Worm (Caenorhabditis elegans) whole organism, L4 larva: ENCODE measurements around the gene frm-10.
A peak's percentile ranks its signal among the peaks of the same experiment; 100 is the strongest.

Experiments used
- D1046.2 ChIP-seq: fragments of 200-800 bp; sonication (Bioruptor generic); IDR thresholded peaks from 2 replicates; pipeline ENCODE4 v1.3.6; 2022; ENCODE audit warnings: missing genetic modification characterization, missing compliant biosample characterization
- R02D3.7 ChIP-seq: fragments of 150-350 bp; sonication (generic microtip); optimal IDR thresholded peaks from 3 replicates; lab custom pipeline; 2014; ENCODE audit warnings: missing biosample characterization, missing genetic modification characterization
- T20F7.1 ChIP-seq: fragments of 200-800 bp; sonication (Bioruptor generic); optimal IDR thresholded peaks from 2 replicates; lab custom pipeline; 2018; ENCODE audit warnings: mild to moderate bottlenecking, missing genetic modification characterization, missing compliant biosample characterization
- Y48G9A.11 ChIP-seq: fragments of 200-800 bp; sonication (Bioruptor generic); IDR thresholded peaks from 2 replicates; pipeline ENCODE4 v1.3.6; 2022; ENCODE audit warnings: missing genetic modification reagents, missing genetic modification characterization, missing compliant biosample characterization
- Y5F2A.4 ChIP-seq: fragments of 200-800 bp; sonication (Bioruptor generic); optimal IDR thresholded peaks from 2 replicates; lab custom pipeline; 2018; ENCODE audit warnings: mild to moderate bottlenecking, missing genetic modification characterization, missing compliant biosample characterization
- ZK337.2 ChIP-seq: fragments of 200-800 bp; sonication (Bioruptor generic); IDR thresholded peaks from 2 replicates; pipeline ENCODE4 v1.3.6; 2022; ENCODE audit warnings: missing genetic modification reagents, missing genetic modification characterization, missing compliant biosample characterization
- aha-1 ChIP-seq: fragments of 150-350 bp; peaks from one replicate; lab custom pipeline; 2014; ENCODE audit warnings: missing biosample characterization, missing genetic modification characterization
- ama-1 ChIP-seq: fragments of 150-350 bp; optimal IDR thresholded peaks from 2 replicates; lab custom pipeline; 2014; ENCODE audit warnings: inconsistent platforms, mixed read lengths
- attf-4 ChIP-seq: sonication (generic microtip); optimal IDR thresholded peaks from 3 replicates; lab custom pipeline; 2017; ENCODE audit warnings: missing biosample characterization, missing genetic modification characterization
- ceh-28 ChIP-seq: fragments of 150-350 bp; optimal IDR thresholded peaks from 2 replicates; lab custom pipeline; 2014; ENCODE audit warnings: missing biosample characterization, missing genetic modification reagents, missing genetic modification characterization
- ceh-32 ChIP-seq: sonication (generic microtip); optimal IDR thresholded peaks from 2 replicates; lab custom pipeline; 2016; ENCODE audit warnings: mild to moderate bottlenecking, missing genetic modification characterization, missing compliant biosample characterization; ENCODE audit not compliant: poor library complexity
- cey-2 ChIP-seq: sonication (generic microtip); optimal IDR thresholded peaks from 3 replicates; lab custom pipeline; 2017; ENCODE audit warnings: missing genetic modification characterization, mild to moderate bottlenecking, missing compliant biosample characterization, antibody characterized with exemption, borderline replicate concordance; ENCODE audit not compliant: insufficient read depth
- daf-16 ChIP-seq, 3 experiments: sonication (generic microtip); optimal IDR thresholded peaks; 2 replicates each; lab custom pipeline; 2016 to 2017; ENCODE audit warnings: missing genetic modification characterization in 3 of 3, missing genetic modification reagents in 3 of 3, mild to moderate bottlenecking in 2 of 3, missing compliant biosample characterization in 2 of 3, missing biosample characterization in 1 of 3, moderate library complexity in 1 of 3
- daf-19 ChIP-seq: fragments of 200-800 bp; sonication (Bioruptor generic); conservative IDR thresholded peaks from 2 replicates; pipeline ENCODE4 v1.3.6; 2022; ENCODE audit warnings: missing genetic modification characterization, missing compliant biosample characterization
- dpl-1 ChIP-seq: fragments of 150-350 bp; optimal IDR thresholded peaks from 2 replicates; lab custom pipeline; 2014; ENCODE audit warnings: missing biosample characterization, missing genetic modification reagents, missing genetic modification characterization
- duxl-1 ChIP-seq: sonication (generic microtip); optimal IDR thresholded peaks from 2 replicates; lab custom pipeline; 2016; ENCODE audit warnings: mild to moderate bottlenecking, missing genetic modification characterization, moderate library complexity, missing compliant biosample characterization; ENCODE audit not compliant: poor library complexity
- dve-1 ChIP-seq: sonication (generic microtip); optimal IDR thresholded peaks from 2 replicates; lab custom pipeline; 2017; ENCODE audit warnings: antibody characterized with exemption, mild to moderate bottlenecking, missing genetic modification characterization, missing compliant biosample characterization; ENCODE audit not compliant: insufficient read depth
- hlh-11 ChIP-seq: fragments of 200-800 bp; sonication (Bioruptor generic); optimal IDR thresholded peaks from 2 replicates; lab custom pipeline; 2018; ENCODE audit warnings: mild to moderate bottlenecking, missing genetic modification characterization, missing compliant biosample characterization
- lim-7 ChIP-seq: fragments of 200-800 bp; sonication (Bioruptor generic); IDR thresholded peaks from 2 replicates; pipeline ENCODE4 v1.3.6; 2022; ENCODE audit warnings: missing genetic modification characterization, missing compliant biosample characterization
- lin-1 ChIP-seq: fragments of 200-800 bp; sonication (Bioruptor generic); IDR thresholded peaks from 2 replicates; pipeline ENCODE4 v1.3.6; 2022; ENCODE audit warnings: missing genetic modification reagents, missing genetic modification characterization, missing compliant biosample characterization
- lin-13 ChIP-seq: fragments of 150-350 bp; optimal IDR thresholded peaks from 2 replicates; lab custom pipeline; 2014; ENCODE audit warnings: missing biosample characterization, missing genetic modification reagents, missing genetic modification characterization
- lin-15B ChIP-seq: fragments of 150-350 bp; sonication (generic microtip); optimal IDR thresholded peaks from 3 replicates; lab custom pipeline; 2014; ENCODE audit warnings: missing biosample characterization, missing genetic modification characterization
- lin-39 ChIP-seq: fragments of 150-350 bp; optimal IDR thresholded peaks from 2 replicates; lab custom pipeline; 2014; ENCODE audit warnings: missing biosample characterization, missing genetic modification reagents, missing genetic modification characterization
- madf-9 ChIP-seq: fragments of 200-800 bp; sonication (Bioruptor generic); conservative IDR thresholded peaks from 2 replicates; pipeline ENCODE4 v1.3.6; 2022; ENCODE audit warnings: missing genetic modification reagents, missing genetic modification characterization, missing compliant biosample characterization
- mep-1 ChIP-seq: fragments of 150-350 bp; sonication (generic microtip); optimal IDR thresholded peaks from 3 replicates; lab custom pipeline; 2014; ENCODE audit warnings: missing biosample characterization, missing genetic modification characterization
- mxl-2 ChIP-seq: fragments of 200-800 bp; sonication (Bioruptor generic); conservative IDR thresholded peaks from 2 replicates; pipeline ENCODE4 v1.3.6; 2022; ENCODE audit warnings: missing genetic modification reagents, missing genetic modification characterization, missing compliant biosample characterization
- nhr-10 ChIP-seq: fragments of 150-350 bp; optimal IDR thresholded peaks from 2 replicates; lab custom pipeline; 2014; ENCODE audit warnings: missing biosample characterization, missing genetic modification characterization
- nhr-102 ChIP-seq: sonication (generic microtip); optimal IDR thresholded peaks from 2 replicates; lab custom pipeline; 2016; ENCODE audit warnings: mild to moderate bottlenecking, missing genetic modification characterization, moderate library complexity, missing compliant biosample characterization
- nhr-28 ChIP-seq: fragments of 150-350 bp; optimal IDR thresholded peaks from 2 replicates; lab custom pipeline; 2014; ENCODE audit warnings: missing biosample characterization, missing genetic modification characterization
- nhr-48 ChIP-seq: sonication (generic microtip); optimal IDR thresholded peaks from 2 replicates; lab custom pipeline; 2016; ENCODE audit warnings: mild to moderate bottlenecking, missing genetic modification characterization, missing compliant biosample characterization
- nhr-6 ChIP-seq: fragments of 150-350 bp; optimal IDR thresholded peaks from 2 replicates; lab custom pipeline; 2014; ENCODE audit warnings: missing biosample characterization, missing genetic modification characterization
- pha-4 ChIP-seq, 2 experiments: fragments of 150-350 bp in 1 of 2; fragments of 200-800 bp in 1 of 2; sonication (Bioruptor generic) in 1 of 2; IDR thresholded peaks in 1 of 2; optimal IDR thresholded peaks in 1 of 2; 2 replicates each; pipeline versions ENCODE4 v1.3.6 to Lab custom; 2014 to 2022; ENCODE audit warnings: missing genetic modification characterization in 2 of 2, missing genetic modification reagents in 2 of 2, missing biosample characterization in 1 of 2, missing compliant biosample characterization in 1 of 2
- pqm-1 ChIP-seq: sonication (generic microtip); optimal IDR thresholded peaks from 2 replicates; lab custom pipeline; 2017; ENCODE audit warnings: missing biosample characterization, missing genetic modification characterization
- saeg-2 ChIP-seq: fragments of 200-800 bp; sonication (Bioruptor generic); IDR thresholded peaks from 2 replicates; pipeline ENCODE4 v1.3.6; 2022; ENCODE audit warnings: missing genetic modification reagents, missing genetic modification characterization, missing compliant biosample characterization
- set-16 ChIP-seq: fragments of 200-800 bp; sonication (Bioruptor generic); IDR thresholded peaks from 2 replicates; pipeline ENCODE4 v1.3.6; 2022; ENCODE audit warnings: missing genetic modification reagents, missing genetic modification characterization, missing compliant biosample characterization
- skn-1 ChIP-seq: fragments of 150-350 bp; optimal IDR thresholded peaks from 2 replicates; lab custom pipeline; 2014; ENCODE audit warnings: missing biosample characterization, missing genetic modification characterization
- spr-1 ChIP-seq: sonication (generic microtip); optimal IDR thresholded peaks from 2 replicates; lab custom pipeline; 2016; ENCODE audit warnings: mild to moderate bottlenecking, missing genetic modification characterization, missing compliant biosample characterization
- spr-3 ChIP-seq: fragments of 200-800 bp; sonication (Bioruptor generic); optimal IDR thresholded peaks from 2 replicates; lab custom pipeline; 2018; ENCODE audit warnings: mild to moderate bottlenecking, missing genetic modification characterization, missing compliant biosample characterization
- unc-130 ChIP-seq: sonication (generic microtip); optimal IDR thresholded peaks from 2 replicates; lab custom pipeline; 2016; ENCODE audit warnings: missing genetic modification reagents, missing genetic modification characterization, missing compliant biosample characterization
- unc-62 ChIP-seq, 3 experiments: fragments of 150-350 bp in 1 of 3; sonication (generic microtip); optimal IDR thresholded peaks in 2 of 3; peaks in 1 of 3; 1 replicate in 1 of 3; 2 replicates in 2 of 3; lab custom pipeline; 2014 to 2017; ENCODE audit warnings: missing biosample characterization in 3 of 3, missing genetic modification characterization in 3 of 3, missing genetic modification reagents in 3 of 3, missing genotype in 1 of 3
- vab-7 ChIP-seq: fragments of 200-800 bp; sonication (Bioruptor generic); IDR thresholded peaks from 2 replicates; pipeline ENCODE4 v1.3.6; 2022; ENCODE audit warnings: missing genetic modification reagents, missing genetic modification characterization, missing compliant biosample characterization
- zfp-3 ChIP-seq: fragments of 200-800 bp; sonication (Bioruptor generic); conservative IDR thresholded peaks from 2 replicates; pipeline ENCODE4 v1.3.6; 2022; ENCODE audit warnings: missing genetic modification reagents, missing genetic modification characterization, missing compliant biosample characterization
- zip-2 ChIP-seq: fragments of 150-350 bp; optimal IDR thresholded peaks from 2 replicates; lab custom pipeline; 2014; ENCODE audit warnings: missing biosample characterization, missing genetic modification characterization

Gene frm-10

DNA sequence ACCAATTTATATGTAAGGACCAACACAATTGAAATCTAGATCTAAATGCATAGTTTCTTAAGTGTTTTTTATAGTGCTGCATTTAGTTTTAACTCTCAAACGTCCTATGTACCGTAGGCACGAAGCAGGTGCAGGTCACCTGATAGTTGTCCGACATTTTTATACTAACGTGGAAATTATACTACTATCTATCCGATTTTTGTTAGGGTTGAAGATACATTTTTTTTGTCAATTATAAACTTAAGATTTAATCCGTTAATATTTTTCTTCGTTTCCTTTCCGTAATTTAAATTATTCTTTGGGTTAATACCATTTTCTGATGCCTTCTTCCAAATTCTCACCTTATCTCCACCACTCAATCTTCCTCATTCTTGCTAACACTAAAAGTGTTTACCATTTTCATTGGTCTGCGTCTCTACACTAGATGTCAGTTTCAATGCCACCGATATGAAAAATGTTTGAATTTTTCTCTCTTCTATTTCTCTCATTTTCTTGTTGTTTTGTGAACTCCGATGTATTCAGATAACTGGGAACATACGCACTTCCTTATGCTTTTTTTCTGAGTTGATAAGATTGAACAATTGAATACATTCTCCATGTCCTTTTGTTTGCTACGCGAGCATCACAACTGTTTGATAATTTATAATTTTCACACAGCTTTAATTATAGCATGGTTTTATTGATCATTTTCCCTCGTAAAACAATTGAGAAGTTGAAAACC lies 17.6 kb upstream of the frm-10 start, which contains the start of gene Y2H9A.4:
Y2H9A.4 (plus strand) TSS at position 671 of the 721 bp plus-strand sequence.
- TF ChIP-seq saeg-2 (GFP tag; lab: Robert Waterston, UW) (no peak), duxl-1 (no peak), daf-16 (GFP tag; optimal IDR thresholded peaks at IDR 0.05; lab: Kevin White, UChicago) (no peak), daf-16 (tag; optimal IDR thresholded peaks at IDR 0.05; lab: Kevin White, UChicago) (peak; percentile 93), dpl-1 (GFP tag; lab: Kevin White, UChicago) (no peak), dve-1 (tag; lab: Kevin White, UChicago) (peak; percentile 36), pqm-1 (tag; lab: Kevin White, UChicago) (peak; percentile 37), unc-62 (GFP tag; optimal IDR thresholded peaks at IDR 0.05 in 1 of 2; lab: Kevin White, UChicago) (peak in 1 of 2 experiments; percentile 94), unc-62 (tag; optimal IDR thresholded peaks at IDR 0.05; lab: Kevin White, UChicago) (no peak), nhr-6 (tag; lab: Kevin White, UChicago) (peak; percentile 29), D1046.2 (GFP tag; lab: Robert Waterston, UW) (no peak), spr-3 (no peak), zfp-3 (GFP tag; lab: Robert Waterston, UW) (no peak), nhr-28 (tag; lab: Kevin White, UChicago) (peak; percentile 84), skn-1 (no peak), lim-7 (no peak)

DNA sequence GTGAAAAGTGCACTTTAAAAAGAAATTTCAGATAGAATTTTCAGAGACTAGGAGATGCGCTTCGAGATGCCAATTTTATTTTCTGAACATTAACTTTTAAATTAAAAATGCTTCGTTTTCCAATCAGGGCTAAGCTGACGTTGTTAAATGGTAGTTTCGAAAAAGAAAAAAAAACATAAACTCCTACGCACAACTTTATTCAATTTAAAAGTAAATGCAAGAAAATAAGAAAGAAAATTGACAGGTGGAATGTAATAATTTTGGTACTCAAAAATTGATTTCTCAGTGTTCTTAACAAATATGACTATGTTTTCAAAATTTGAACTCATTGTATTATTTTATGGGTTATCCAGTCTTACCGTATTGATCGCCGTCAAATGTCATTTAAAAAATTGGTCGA lies 9.7 kb upstream of the frm-10 start, which contains the start of gene lurp-2:
lurp-2 (plus strand) TSS at position 301 of the 400 bp plus-strand sequence.
- TF ChIP-seq lin-1: no peak
- TF ChIP-seq pha-4 (GFP tag; IDR thresholded peaks at IDR 0.05; lab: Robert Waterston, UW): no peak
- TF ChIP-seq pha-4 (tag; optimal IDR thresholded peaks at IDR 0.05; lab: Kevin White, UChicago): no peak
- no peak for TF ChIP-seq R02D3.7 (tag; lab: Kevin White, UChicago)
- TF ChIP-seq hlh-11 (tag; lab: Kevin White, UChicago): no peak
- no peak for TF ChIP-seq unc-130 (GFP tag; lab: Kevin White, UChicago)
- TF ChIP-seq nhr-48: no peak
- TF ChIP-seq mep-1 (tag; lab: Kevin White, UChicago): no peak
- TF ChIP-seq ZK337.2 (GFP tag; lab: Robert Waterston, UW): no peak
- no peak for TF ChIP-seq cey-2 (tag; lab: Kevin White, UChicago)
- TF ChIP-seq Y5F2A.4 (GFP tag; lab: Kevin White, UChicago): no peak
- no peak for TF ChIP-seq attf-4 (tag; lab: Kevin White, UChicago)
- TF ChIP-seq vab-7 (GFP tag; lab: Robert Waterston, UW): no peak
- TF ChIP-seq daf-19 (GFP tag; lab: Robert Waterston, UW): no peak
- no peak for TF ChIP-seq mxl-2 (GFP tag; lab: Robert Waterston, UW)
- no peak for TF ChIP-seq nhr-10 (tag; lab: Kevin White, UChicago)
- TF ChIP-seq aha-1 (tag; lab: Kevin White, UChicago): no peak
- TF ChIP-seq lin-15B (tag; lab: Kevin White, UChicago): no peak

DNA sequence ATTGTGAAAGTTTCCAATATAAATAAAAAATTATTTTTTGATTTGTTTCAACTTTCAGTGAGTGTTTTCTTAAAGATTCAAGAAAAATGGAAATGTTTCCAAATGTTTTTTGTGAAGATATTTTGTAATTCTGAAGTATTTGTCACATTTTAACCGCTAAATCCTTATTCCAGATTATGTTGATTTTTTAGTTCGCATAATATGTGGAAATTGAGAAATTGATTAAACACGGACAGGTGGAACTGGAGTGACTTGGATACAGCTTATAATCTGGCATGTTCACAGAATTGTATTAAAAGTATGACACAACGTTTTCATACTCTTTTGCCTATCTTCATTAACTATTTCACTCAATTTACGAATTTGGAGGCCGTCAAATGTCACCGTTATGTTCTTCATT lies 7.6 kb upstream of the frm-10 start, which contains the start of gene lurp-3:
lurp-3 (plus strand) TSS at position 301 of the 400 bp plus-strand sequence.
- no peak for TF ChIP-seq ama-1 (lab: Kevin White, UChicago)
- TF ChIP-seq spr-1 (tag; lab: Kevin White, UChicago): no peak
- TF ChIP-seq skn-1: no peak
- TF ChIP-seq T20F7.1 (GFP tag; lab: Kevin White, UChicago): no peak
- no peak for TF ChIP-seq nhr-10 (tag; lab: Kevin White, UChicago)
- TF ChIP-seq ceh-32 (tag; lab: Kevin White, UChicago): no peak
- no peak for TF ChIP-seq lin-13
- TF ChIP-seq set-16 (GFP tag; lab: Robert Waterston, UW): no peak
- no peak for TF ChIP-seq zip-2 (tag; lab: Kevin White, UChicago)
- no peak for TF ChIP-seq lin-39 (tag; lab: Kevin White, UChicago)
- TF ChIP-seq duxl-1: no peak
- no peak for TF ChIP-seq unc-62 (GFP tag; optimal IDR thresholded peaks at IDR 0.05 in 1 of 2; lab: Kevin White, UChicago)
- TF ChIP-seq unc-62 (tag; optimal IDR thresholded peaks at IDR 0.05; lab: Kevin White, UChicago): no peak
- no peak for TF ChIP-seq daf-19 (GFP tag; lab: Robert Waterston, UW)
- TF ChIP-seq madf-9: no peak
- no peak for TF ChIP-seq nhr-102 (tag; lab: Kevin White, UChicago)
- no peak for TF ChIP-seq Y48G9A.11 (GFP tag; lab: Robert Waterston, UW)
- no peak for TF ChIP-seq ceh-28 (tag; lab: Kevin White, UChicago)
